Fruit fly (Drosophila melanogaster) whole organism, embryonic: ENCODE data around the gene JMJD5.

Experiments used
- Awh ChIP-seq: fragments of 200-800 bp; sonication (Bioruptor generic); IDR thresholded peaks from 2 replicates; pipeline ENCODE4, ENCODE4 v1.3.6; 2022; ENCODE audit warnings: missing biosample characterization, missing genetic modification characterization
- CG10274 ChIP-seq: fragments of 200-800 bp; sonication (Bioruptor generic); optimal IDR thresholded peaks from 3 replicates; lab custom pipeline; 2017; ENCODE audit warnings: missing biosample characterization, mild to moderate bottlenecking, missing genetic modification characterization
- CG11456 ChIP-seq: fragments of 200-800 bp; sonication (Bioruptor generic); IDR thresholded peaks from 3 replicates; pipeline ENCODE4 v1.3.6; 2022; ENCODE audit warnings: missing biosample characterization, missing genetic modification characterization
- CG12299 ChIP-seq: fragments of 200-800 bp; sonication (Bioruptor generic); optimal IDR thresholded peaks from 2 replicates; lab custom pipeline; 2018; ENCODE audit warnings: missing biosample characterization, mild to moderate bottlenecking, missing genetic modification characterization
- CG14965 ChIP-seq: fragments of 200-800 bp; sonication (Bioruptor generic); optimal IDR thresholded peaks from 2 replicates; lab custom pipeline; 2016; ENCODE audit warnings: missing biosample characterization, missing genetic modification characterization, borderline replicate concordance
- CG1603 ChIP-seq: fragments of 200-800 bp; sonication (Bioruptor generic); optimal IDR thresholded peaks from 2 replicates; lab custom pipeline; 2019; ENCODE audit warnings: missing biosample characterization, mild to moderate bottlenecking, missing genetic modification characterization, moderate library complexity
- CG18476 ChIP-seq: fragments of 200-800 bp; sonication (Bioruptor generic); optimal IDR thresholded peaks from 2 replicates; lab custom pipeline; 2016; ENCODE audit warnings: missing biosample characterization, mild to moderate bottlenecking, missing genetic modification characterization
- CG18764 ChIP-seq: fragments of 200-800 bp; sonication (Bioruptor generic); optimal IDR thresholded peaks from 3 replicates; lab custom pipeline; 2016; ENCODE audit warnings: missing biosample characterization, missing genetic modification characterization
- CG30403 ChIP-seq: fragments of 200-800 bp; sonication (Bioruptor generic); optimal IDR thresholded peaks from 3 replicates; lab custom pipeline; 2016; ENCODE audit warnings: missing biosample characterization, missing genetic modification characterization
- CG3163 ChIP-seq: fragments of 200-800 bp; sonication (Bioruptor generic); optimal IDR thresholded peaks from 3 replicates; lab custom pipeline; 2016; ENCODE audit warnings: missing biosample characterization, missing genetic modification characterization
- CG32532 ChIP-seq: fragments of 200-800 bp; sonication (Bioruptor generic); IDR thresholded peaks from 2 replicates; pipeline ENCODE4 v1.3.6; 2022; ENCODE audit warnings: missing biosample characterization, missing genetic modification characterization
- CG3847 ChIP-seq: fragments of 200-800 bp; sonication (Bioruptor generic); IDR thresholded peaks from 2 replicates; pipeline ENCODE4 v1.3.6; 2022; ENCODE audit warnings: missing biosample characterization, missing genetic modification characterization
- CG4617 ChIP-seq: fragments of 200-800 bp; sonication (Bioruptor generic); optimal IDR thresholded peaks from 3 replicates; lab custom pipeline; 2016; ENCODE audit warnings: missing biosample characterization, missing genetic modification characterization, borderline replicate concordance
- CG6791 ChIP-seq: fragments of 200-800 bp; sonication (Bioruptor generic); IDR thresholded peaks from 3 replicates; pipeline ENCODE4 v1.3.6; 2022; ENCODE audit warnings: missing biosample characterization, missing genetic modification characterization; ENCODE audit not compliant: partially characterized antibody
- CG7928 ChIP-seq: fragments of 200-800 bp; sonication (Bioruptor generic); optimal IDR thresholded peaks from 2 replicates; lab custom pipeline; 2017; ENCODE audit warnings: missing biosample characterization, mild to moderate bottlenecking, missing genetic modification characterization
- CG9215 ChIP-seq: fragments of 200-800 bp; sonication (Bioruptor generic); IDR thresholded peaks from 2 replicates; pipeline ENCODE4 v1.3.6; 2022; ENCODE audit warnings: missing biosample characterization, missing genetic modification characterization
- Dip2 ChIP-seq: fragments of 200-800 bp; sonication (Bioruptor generic); IDR thresholded peaks from 2 replicates; pipeline ENCODE4 v1.3.6; 2022; ENCODE audit warnings: missing biosample characterization, missing genetic modification characterization
- Dip3 ChIP-seq: fragments of 200-800 bp; sonication (Bioruptor generic); optimal IDR thresholded peaks from 3 replicates; lab custom pipeline; 2016; ENCODE audit warnings: missing biosample characterization, missing genetic modification characterization
- Drgx ChIP-seq: fragments of 200-800 bp; sonication (Bioruptor generic); IDR thresholded peaks from 2 replicates; pipeline ENCODE4 v1.3.6; 2022; ENCODE audit warnings: missing biosample characterization, missing genetic modification characterization
- Gsc ChIP-seq: fragments of 200-800 bp; sonication (Bioruptor generic); IDR thresholded peaks from 2 replicates; pipeline ENCODE4 v1.3.6; 2022; ENCODE audit warnings: missing biosample characterization, missing genetic modification characterization
- HHEX ChIP-seq: fragments of 200-800 bp; sonication (Bioruptor generic); optimal IDR thresholded peaks from 3 replicates; lab custom pipeline; 2017; ENCODE audit warnings: missing biosample characterization, mild to moderate bottlenecking, missing genetic modification characterization, missing genetic modification reagents
- Hmx ChIP-seq: fragments of 200-800 bp; sonication (Bioruptor generic); optimal IDR thresholded peaks from 2 replicates; lab custom pipeline; 2016; ENCODE audit warnings: missing biosample characterization, missing genetic modification characterization
- Hr3 ChIP-seq: fragments of 200-800 bp; sonication (Bioruptor generic); optimal IDR thresholded peaks from 3 replicates; lab custom pipeline; 2016; ENCODE audit warnings: missing biosample characterization, missing genetic modification characterization
- Lhr ChIP-seq: fragments of 200-800 bp; sonication (Bioruptor generic); optimal IDR thresholded peaks from 3 replicates; lab custom pipeline; 2017; ENCODE audit warnings: mild to moderate bottlenecking, missing biosample characterization, missing genetic modification reagents, missing genetic modification characterization
- Lim3 ChIP-seq: fragments of 200-800 bp; sonication (Bioruptor generic); IDR thresholded peaks from 2 replicates; pipeline ENCODE4 v1.3.6; 2022; ENCODE audit warnings: missing biosample characterization, missing genetic modification characterization
- Lpt ChIP-seq: fragments of >200 bp; optimal IDR thresholded peaks from 2 replicates; lab custom pipeline; 2018; ENCODE audit warnings: missing biosample characterization, missing genetic modification characterization
- NC2β ChIP-seq: fragments of 200-800 bp; sonication (Bioruptor generic); optimal IDR thresholded peaks from 2 replicates; lab custom pipeline; 2016; ENCODE audit warnings: missing biosample characterization, missing genetic modification characterization
- Nf-YB ChIP-seq: fragments of 200-800 bp; sonication (Bioruptor generic); optimal IDR thresholded peaks from 3 replicates; lab custom pipeline; 2019; ENCODE audit warnings: missing biosample characterization, mild to moderate bottlenecking, missing genetic modification characterization, moderate library complexity
- Optix ChIP-seq: fragments of 200-800 bp; sonication (Bioruptor generic); IDR thresholded peaks from 3 replicates; pipeline ENCODE4 v1.3.6; 2022; ENCODE audit warnings: missing biosample characterization, missing genetic modification characterization
- PHDP ChIP-seq: fragments of 200-800 bp; sonication (Bioruptor generic); optimal IDR thresholded peaks from 3 replicates; lab custom pipeline; 2018; ENCODE audit warnings: missing biosample characterization, mild to moderate bottlenecking, missing genetic modification characterization, moderate library complexity
- Usf ChIP-seq: fragments of 200-800 bp; sonication (Bioruptor generic); optimal IDR thresholded peaks from 2 replicates; lab custom pipeline; 2017; ENCODE audit warnings: missing genotype, missing biosample characterization, missing genetic modification characterization
- amos ChIP-seq: fragments of 200-800 bp; sonication (Bioruptor generic); IDR thresholded peaks from 2 replicates; pipeline ENCODE4 v1.3.6; 2022; ENCODE audit warnings: missing biosample characterization, missing genetic modification characterization; ENCODE audit not compliant: partially characterized antibody
- ap ChIP-seq: fragments of 200-800 bp; sonication (Bioruptor generic); IDR thresholded peaks from 2 replicates; pipeline ENCODE4 v1.3.6; 2022; ENCODE audit warnings: missing biosample characterization, missing genetic modification characterization
- ase ChIP-seq: fragments of 200-800 bp; sonication (Bioruptor generic); IDR thresholded peaks from 3 replicates; pipeline ENCODE4 v1.3.6; 2022; ENCODE audit warnings: missing biosample characterization, missing genetic modification characterization
- bowl ChIP-seq: fragments of 200-800 bp; sonication (Bioruptor generic); IDR thresholded peaks from 2 replicates; pipeline ENCODE4 v1.3.6; 2022; ENCODE audit warnings: missing biosample characterization, missing genetic modification characterization
- bsh ChIP-seq, 2 experiments: fragments of 200-800 bp; sonication (Bioruptor generic); optimal IDR thresholded peaks; 2 replicates each; lab custom pipeline; 2017 to 2018; ENCODE audit warnings: mild to moderate bottlenecking in 2 of 2, missing biosample characterization in 2 of 2, missing genetic modification characterization in 2 of 2, moderate library complexity in 1 of 2
- chif ChIP-seq, 2 experiments: fragments of 200-800 bp; sonication (Bioruptor generic); optimal IDR thresholded peaks; 3 replicates each; lab custom pipeline; 2016; ENCODE audit warnings: missing biosample characterization in 2 of 2, missing genetic modification characterization in 2 of 2
- dati ChIP-seq: fragments of 200-800 bp; sonication (Bioruptor generic); IDR thresholded peaks from 2 replicates; pipeline ENCODE4 v1.3.6; 2022; ENCODE audit warnings: missing biosample characterization, missing genetic modification characterization
- fd64A ChIP-seq: fragments of 200-800 bp; sonication (Bioruptor generic); optimal IDR thresholded peaks from 3 replicates; lab custom pipeline; 2018; ENCODE audit warnings: missing biosample characterization, mild to moderate bottlenecking, missing genetic modification characterization
- gsb ChIP-seq: fragments of 200-800 bp; sonication (Bioruptor generic); IDR thresholded peaks from 2 replicates; pipeline ENCODE4 v1.3.6; 2022; ENCODE audit warnings: missing biosample characterization, missing genetic modification characterization
- jigr1 ChIP-seq: fragments of 200-800 bp; sonication (Bioruptor generic); IDR thresholded peaks from 3 replicates; pipeline ENCODE4 v1.3.6; 2022; ENCODE audit warnings: missing biosample characterization, missing genetic modification characterization
- lmd ChIP-seq: fragments of 200-800 bp; sonication (Bioruptor generic); IDR thresholded peaks from 2 replicates; pipeline ENCODE4 v1.3.6; 2022; ENCODE audit warnings: missing biosample characterization, missing genetic modification characterization
- mam ChIP-seq: fragments of 200-800 bp; sonication (Bioruptor generic); optimal IDR thresholded peaks from 3 replicates; lab custom pipeline; 2016; ENCODE audit warnings: missing biosample characterization, missing genetic modification characterization
- nau ChIP-seq: fragments of 200-800 bp; sonication (Bioruptor generic); optimal IDR thresholded peaks from 3 replicates; lab custom pipeline; 2017; ENCODE audit warnings: missing biosample characterization, mild to moderate bottlenecking, missing genetic modification characterization, missing genetic modification reagents
- nom ChIP-seq: fragments of 200-800 bp; sonication (Bioruptor generic); optimal IDR thresholded peaks from 2 replicates; lab custom pipeline; 2017; ENCODE audit warnings: missing biosample characterization, missing genetic modification characterization, mild to moderate bottlenecking, moderate library complexity, missing genetic modification reagents
- otp ChIP-seq: fragments of 200-800 bp; sonication (Bioruptor generic); IDR thresholded peaks from 3 replicates; pipeline ENCODE4, ENCODE4 v1.3.6; 2022; ENCODE audit warnings: missing biosample characterization, missing genetic modification characterization
- sc ChIP-seq, 3 experiments: fragments of >200 bp in 2 of 3; fragments of 200-800 bp in 1 of 3; sonication (Bioruptor generic) in 1 of 3; optimal IDR thresholded peaks; 2 replicates in 2 of 3; 3 replicates in 1 of 3; lab custom pipeline; 2017; ENCODE audit warnings: mild to moderate bottlenecking in 1 of 3, missing biosample characterization in 1 of 3, missing genetic modification characterization in 1 of 3, missing genetic modification reagents in 1 of 3
- tin ChIP-seq: fragments of 200-800 bp; sonication (Bioruptor generic); optimal IDR thresholded peaks from 3 replicates; lab custom pipeline; 2016; ENCODE audit warnings: missing biosample characterization, missing genetic modification characterization
- wek ChIP-seq: fragments of 200-800 bp; sonication (Bioruptor generic); optimal IDR thresholded peaks from 3 replicates; lab custom pipeline; 2018; ENCODE audit warnings: missing biosample characterization, mild to moderate bottlenecking, missing genetic modification characterization, moderate library complexity

JMJD5 gene

dm6 chr3L:821951-822350 is 19.2 kb downstream of the JMJD5 start (continued):
- TF ChIP-seq chif (GFP tag; optimal IDR thresholded peaks at IDR 0.05; lab: Kevin White, UChicago) (peak; percentile 8 to 42), bsh (GFP tag; optimal IDR thresholded peaks at IDR 0.05; lab: Kevin White, UChicago) (peak; percentile 22 to 78), Hmx (GFP tag; lab: Kevin White, UChicago) (no peak), CG3847 (peak; percentile 8; the same call in 1 of the 2 replicates), NC2β (GFP tag; lab: Kevin White, UChicago) (no peak), nau (GFP tag; lab: Kevin White, UChicago) (peak; percentile 76), Hr3 (GFP tag; lab: Kevin White, UChicago) (peak; percentile 53), Lhr (GFP tag; lab: Kevin White, UChicago) (peak; percentile 24), lmd (GFP tag; lab: Robert Waterston, UW) (peak; percentile 79), Optix (0 out of 3 replicates have a peak, but pooled peaks have one; percentile 10), tin (peak; percentile 76), wek (GFP tag; lab: Kevin White, UChicago) (peak; percentile 17), CG6791 (GFP tag; lab: Robert Waterston, UW) (no peak), Lpt (GFP tag; lab: Kevin White, UChicago) (no peak), Drgx (GFP tag; lab: Robert Waterston, UW) (peak; percentile 72), CG11456 (GFP tag; lab: Robert Waterston, UW) (peak; percentile 60; the same call in 1 of the 3 replicates), CG18764 (peak; percentile 69), PHDP (tag; lab: Kevin White, UChicago) (peak; percentile 74), Gsc (0 out of 2 replicates have a peak, but pooled peaks have one; percentile 39), ap (GFP tag; lab: Robert Waterston, UW) (peak; percentile 51), jigr1 (GFP tag; lab: Robert Waterston, UW) (no peak), CG3163 (GFP tag; lab: Kevin White, UChicago) (no peak), CG18476 (peak; percentile 29), fd64A (GFP tag; lab: Kevin White, UChicago) (peak; percentile 49), CG7928 (no peak), Awh (GFP tag; lab: Robert Waterston, UW) (peak; percentile 87), bowl (GFP tag; lab: Robert Waterston, UW) (peak; percentile 22; the same call in 1 of the 2 replicates), Dip2 (GFP tag; lab: Robert Waterston, UW) (no peak), Usf (GFP tag; lab: Kevin White, UChicago) (no peak), CG1603 (tag; lab: Kevin White, UChicago) (peak; percentile 68), dati (GFP tag; lab: Robert Waterston, UW) (no peak), gsb (GFP tag; lab: Robert Waterston, UW) (peak; percentile 41; the same call in 1 of the 2 replicates), CG12299 (tag; lab: Kevin White, UChicago) (no peak), CG32532 (GFP tag; lab: Robert Waterston, UW) (peak; percentile 76), CG14965 (GFP tag; lab: Kevin White, UChicago) (no peak), amos (GFP tag; lab: Robert Waterston, UW) (no peak), CG4617 (GFP tag; lab: Kevin White, UChicago) (no peak), CG10274 (GFP tag; lab: Kevin White, UChicago) (peak; percentile 42), Nf-YB (GFP tag; lab: Kevin White, UChicago) (peak; percentile 44), CG30403 (GFP tag; lab: Kevin White, UChicago) (peak; percentile 64), Dip3 (GFP tag; lab: Kevin White, UChicago) (no peak), HHEX (peak; percentile 76), nom (GFP tag; lab: Kevin White, UChicago) (peak; percentile 65), sc (optimal IDR thresholded peaks at IDR 0.05; lab: Kevin White, UChicago) (no peak), sc (GFP tag; optimal IDR thresholded peaks at IDR 0.05; lab: Kevin White, UChicago) (peak; percentile 26), mam (GFP tag; lab: Kevin White, UChicago) (peak; percentile 44), ase (peak; percentile 65; the same call in 2 of the 3 replicates), CG9215 (GFP tag; lab: Robert Waterston, UW) (peak; percentile 48; the same call in 1 of the 2 replicates), Lim3 (GFP tag; lab: Robert Waterston, UW) (no peak), otp (GFP tag; lab: Robert Waterston, UW) (peak; percentile 63; the same call in 2 of the 3 replicates)
